Fruit fly (Drosophila melanogaster): Measurements from ENCODE around the gene Esyt2.

Gene Esyt2

DNA sequence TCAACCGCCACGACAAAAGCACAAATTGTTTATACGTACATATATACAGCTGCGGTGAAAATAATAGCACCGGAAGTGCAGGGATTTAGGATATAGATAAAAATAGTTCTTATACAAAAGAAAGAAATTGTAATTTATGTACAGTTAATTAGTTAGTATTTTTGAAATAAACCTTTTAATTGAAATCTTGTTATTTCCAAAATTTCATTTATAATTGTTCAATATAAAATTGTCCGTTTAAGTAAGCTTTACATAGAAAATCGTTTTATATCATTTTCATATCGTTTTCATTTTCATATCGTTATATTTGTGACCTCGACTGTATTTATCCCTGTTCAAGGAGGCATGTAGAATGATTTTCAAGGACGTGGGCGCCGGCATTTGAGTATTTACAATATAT is 29.6 kb downstream of the Esyt2 start:
- TF ChIP-seq bab1 (GFP tag; optimal IDR thresholded peaks at IDR 0.05) (no peak), CG33017 (tag; optimal IDR thresholded peaks at IDR 0.05) (peak; percentile 61), cnc (optimal IDR thresholded peaks at IDR 0.05) (no peak), CG11617 (GFP tag; optimal IDR thresholded peaks at IDR 0.05) (peak; percentile 45), Crg-1 (GFP tag; optimal IDR thresholded peaks at IDR 0.05) (no peak), ovo (GFP tag; optimal IDR thresholded peaks at IDR 0.05) (no peak), CG14711 (tag; optimal IDR thresholded peaks at IDR 0.05) (peak; percentile 38), CG7045 (GFP tag; optimal IDR thresholded peaks at IDR 0.05) (peak; percentile 82), tj (GFP tag; optimal IDR thresholded peaks at IDR 0.05) (no peak), kay (GFP tag; ENCODE audit: borderline replicate concordance) (no peak), CG1620 (GFP tag; optimal IDR thresholded peaks at IDR 0.05) (no peak), Clk (GFP tag; optimal IDR thresholded peaks at IDR 0.05) (no peak), CG12768 (GFP tag; optimal IDR thresholded peaks at IDR 0.05) (peak; percentile 16), CG7101 (tag; optimal IDR thresholded peaks at IDR 0.05) (peak; percentile 54), Hr96 (GFP tag; optimal IDR thresholded peaks at IDR 0.05) (no peak), Mnt (GFP tag; optimal IDR thresholded peaks at IDR 0.05) (no peak)

DNA sequence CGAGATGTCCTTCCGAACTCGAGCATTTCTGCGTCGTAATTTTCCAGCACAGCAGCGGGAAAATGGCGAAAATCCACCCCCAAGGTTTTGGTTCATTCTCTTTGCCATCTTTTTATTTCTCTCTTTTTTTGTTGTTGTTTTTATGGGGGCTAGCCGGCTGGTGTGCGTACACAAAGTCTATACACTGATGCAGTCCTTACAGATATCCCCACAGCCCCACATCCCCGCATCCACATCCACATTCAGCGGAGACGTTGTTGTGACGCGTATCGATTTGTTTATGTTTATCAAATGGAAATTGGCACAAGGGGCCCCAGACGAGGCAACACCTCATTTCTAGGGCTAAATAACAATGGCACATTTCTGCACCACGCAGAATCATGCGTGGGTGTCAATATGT is 30.6 kb downstream of the Esyt2 start:
- TF ChIP-seq CG14711 (tag; optimal IDR thresholded peaks at IDR 0.05) (no peak), pad (GFP tag; optimal IDR thresholded peaks at IDR 0.05) (no peak), CG12768 (GFP tag; optimal IDR thresholded peaks at IDR 0.05) (no peak), CG33017 (tag; optimal IDR thresholded peaks at IDR 0.05) (no peak), Mnt (GFP tag; optimal IDR thresholded peaks at IDR 0.05) (no peak), CG7101 (tag; optimal IDR thresholded peaks at IDR 0.05) (no peak), tj (GFP tag; optimal IDR thresholded peaks at IDR 0.05) (no peak), Hr96 (GFP tag; optimal IDR thresholded peaks at IDR 0.05) (no peak), Crg-1 (GFP tag; optimal IDR thresholded peaks at IDR 0.05) (no peak), ovo (GFP tag; optimal IDR thresholded peaks at IDR 0.05) (no peak)

DNA sequence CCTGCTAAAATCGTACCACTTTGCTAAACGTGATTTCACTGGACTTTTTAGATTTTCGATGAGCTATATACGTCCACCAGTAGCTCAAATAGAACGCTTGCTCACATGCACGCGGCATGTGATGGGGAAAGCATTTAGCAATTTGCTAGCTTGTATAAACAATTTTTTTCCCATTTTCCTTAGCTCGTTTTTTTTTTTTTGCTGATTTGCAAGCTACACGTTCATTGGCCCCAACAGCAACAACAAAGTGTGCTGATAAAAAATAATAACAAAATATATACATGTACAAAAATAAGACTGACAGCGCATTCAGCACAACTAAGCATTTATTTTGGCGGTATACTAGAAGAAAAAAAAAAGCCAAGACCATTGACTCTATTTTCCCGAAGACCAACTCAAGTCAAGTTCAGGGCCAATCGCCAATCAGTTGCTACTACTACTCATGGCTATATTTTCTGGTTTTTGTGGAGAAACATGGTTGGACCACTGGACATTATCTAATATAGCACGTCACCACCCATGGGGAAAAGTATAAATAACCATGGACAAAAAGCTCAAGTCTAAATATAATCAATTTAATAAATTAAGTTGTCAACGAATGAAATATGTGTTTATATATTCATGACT is 31.4 kb downstream of the Esyt2 start:
- TF ChIP-seq Hr96 (GFP tag; optimal IDR thresholded peaks at IDR 0.05), result no peak
- TF ChIP-seq Clk (GFP tag; optimal IDR thresholded peaks at IDR 0.05), result no peak
- no peak for TF ChIP-seq CG14711 (tag; optimal IDR thresholded peaks at IDR 0.05)
- no peak for TF ChIP-seq ovo (GFP tag; optimal IDR thresholded peaks at IDR 0.05)
- no peak for TF ChIP-seq pad (GFP tag; optimal IDR thresholded peaks at IDR 0.05)
- no peak for TF ChIP-seq CG7101 (tag; optimal IDR thresholded peaks at IDR 0.05)
- no peak for TF ChIP-seq CG1620 (GFP tag; optimal IDR thresholded peaks at IDR 0.05)
- TF ChIP-seq CG12768 (GFP tag; optimal IDR thresholded peaks at IDR 0.05), result peak; percentile 49
- peak; percentile 89 for TF ChIP-seq kay (GFP tag; ENCODE audit: borderline replicate concordance)
- no peak for TF ChIP-seq CG33017 (tag; optimal IDR thresholded peaks at IDR 0.05)
- TF ChIP-seq cic (GFP tag; optimal IDR thresholded peaks at IDR 0.05), result peak; percentile 54
- no peak for TF ChIP-seq CG11617 (GFP tag; optimal IDR thresholded peaks at IDR 0.05)
- TF ChIP-seq Crg-1 (GFP tag; optimal IDR thresholded peaks at IDR 0.05), result no peak
- TF ChIP-seq CG7045 (GFP tag; optimal IDR thresholded peaks at IDR 0.05), result no peak
- no peak for TF ChIP-seq CG5204 (GFP tag; optimal IDR thresholded peaks at IDR 0.05)
- no peak for TF ChIP-seq bab1 (GFP tag; optimal IDR thresholded peaks at IDR 0.05)
- TF ChIP-seq Mnt (GFP tag; optimal IDR thresholded peaks at IDR 0.05), result peak; percentile 26
- TF ChIP-seq tj (GFP tag; optimal IDR thresholded peaks at IDR 0.05), result peak; percentile 97
- no peak for TF ChIP-seq toe (GFP tag; optimal IDR thresholded peaks at IDR 0.05)

DNA sequence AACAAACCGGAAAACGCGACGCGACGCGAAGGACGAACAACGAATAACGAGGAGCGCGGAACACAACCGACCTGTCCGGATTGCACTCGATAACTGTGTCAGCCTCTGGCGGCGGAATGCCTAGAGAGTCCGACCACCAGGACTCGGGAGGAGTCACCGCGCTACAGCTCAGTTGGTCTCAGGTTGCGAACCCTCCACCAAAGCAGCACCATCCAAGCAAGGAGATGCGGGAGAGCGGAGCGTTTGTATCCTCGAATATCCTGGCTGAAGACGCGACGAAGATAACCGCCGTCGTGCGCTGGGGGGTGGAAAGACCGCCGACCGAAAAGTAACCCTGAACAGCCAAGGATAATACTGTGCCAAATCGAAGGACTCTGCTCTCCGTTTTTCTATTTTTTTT is 32.8 kb downstream of the Esyt2 start:
- TF ChIP-seq ovo (GFP tag; optimal IDR thresholded peaks at IDR 0.05) (no peak), CG14711 (tag; optimal IDR thresholded peaks at IDR 0.05) (no peak), Clk (GFP tag; optimal IDR thresholded peaks at IDR 0.05) (no peak), CG7101 (tag; optimal IDR thresholded peaks at IDR 0.05) (no peak), kay (GFP tag; ENCODE audit: borderline replicate concordance) (no peak), Crg-1 (GFP tag; optimal IDR thresholded peaks at IDR 0.05) (no peak), CG11617 (GFP tag; optimal IDR thresholded peaks at IDR 0.05) (no peak), cic (GFP tag; optimal IDR thresholded peaks at IDR 0.05) (no peak), Mnt (GFP tag; optimal IDR thresholded peaks at IDR 0.05) (no peak), CG5204 (GFP tag; optimal IDR thresholded peaks at IDR 0.05) (no peak), CG12768 (GFP tag; optimal IDR thresholded peaks at IDR 0.05) (no peak), tj (GFP tag; optimal IDR thresholded peaks at IDR 0.05) (no peak), CG1620 (GFP tag; optimal IDR thresholded peaks at IDR 0.05) (no peak), CG33017 (tag; optimal IDR thresholded peaks at IDR 0.05) (no peak), bab1 (GFP tag; optimal IDR thresholded peaks at IDR 0.05) (no peak), toe (GFP tag; optimal IDR thresholded peaks at IDR 0.05) (no peak)

DNA sequence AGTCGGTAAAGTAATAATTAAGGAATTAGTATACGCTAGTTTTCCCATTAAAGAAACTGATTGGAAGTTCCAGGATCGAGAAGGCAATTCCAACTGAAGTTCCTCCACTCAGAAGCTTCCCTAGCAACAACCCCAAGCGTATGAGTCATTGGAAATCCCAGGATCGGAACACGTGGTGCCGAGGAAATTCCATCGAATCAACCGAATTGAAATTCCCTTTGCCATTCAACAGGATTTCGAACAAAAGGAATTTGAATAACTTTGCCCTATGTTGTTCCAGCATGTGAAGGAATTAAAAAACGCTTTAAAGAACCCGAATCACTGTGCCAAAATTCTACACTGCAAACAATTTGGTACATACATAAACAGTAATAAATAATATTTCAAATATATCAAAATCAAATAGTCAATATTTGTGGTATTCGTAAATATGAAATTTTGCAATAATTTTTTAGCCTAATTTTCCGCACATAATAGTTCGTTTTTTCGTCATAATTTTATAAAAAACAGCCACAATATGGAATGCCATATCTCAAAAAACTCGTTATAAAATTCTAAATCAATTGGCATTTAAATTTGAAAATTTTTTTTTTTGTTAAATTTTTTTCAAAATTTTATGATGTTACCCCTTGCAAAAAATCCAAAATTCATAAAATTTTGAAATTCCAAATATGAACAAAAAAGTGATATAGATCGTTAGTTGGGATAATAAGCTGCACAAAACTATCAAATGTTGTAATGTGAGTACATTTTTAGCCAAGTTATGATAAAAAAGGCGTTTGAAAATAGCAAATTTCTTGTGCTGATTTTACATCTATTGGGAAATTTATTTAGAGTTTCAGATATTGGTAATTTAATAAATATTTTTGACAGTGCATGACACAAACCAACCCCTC is 35.8 kb downstream of the Esyt2 start:
- TF ChIP-seq Hr96 (GFP tag; optimal IDR thresholded peaks at IDR 0.05), result no peak
- TF ChIP-seq cnc (optimal IDR thresholded peaks at IDR 0.05), result no peak
- no peak for TF ChIP-seq CG1620 (GFP tag; optimal IDR thresholded peaks at IDR 0.05)
- no peak for TF ChIP-seq Mnt (GFP tag; optimal IDR thresholded peaks at IDR 0.05)

DNA sequence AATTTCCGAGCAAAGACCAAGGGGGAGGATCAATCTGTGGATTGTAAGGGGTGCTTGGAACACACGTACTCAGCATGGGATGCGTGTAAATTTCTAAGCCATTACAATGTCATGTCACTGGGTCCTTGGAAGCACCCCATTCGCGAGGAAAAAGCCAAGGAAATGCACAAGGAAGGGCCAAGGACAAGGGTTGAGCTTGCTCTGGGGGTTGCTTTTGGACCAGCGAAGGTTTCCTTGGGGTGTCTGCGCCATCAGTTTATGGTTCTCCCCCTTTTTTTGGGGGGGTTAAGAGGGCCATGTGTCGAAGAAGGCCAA is 36.4 kb downstream of the Esyt2 start:
- TF ChIP-seq CG14711 (tag; optimal IDR thresholded peaks at IDR 0.05) (no peak), ovo (GFP tag; optimal IDR thresholded peaks at IDR 0.05) (no peak), cic (GFP tag; optimal IDR thresholded peaks at IDR 0.05) (no peak), CG7045 (GFP tag; optimal IDR thresholded peaks at IDR 0.05) (no peak), bab1 (GFP tag; optimal IDR thresholded peaks at IDR 0.05) (no peak), CG1620 (GFP tag; optimal IDR thresholded peaks at IDR 0.05) (no peak), kay (GFP tag; ENCODE audit: borderline replicate concordance) (no peak), Mnt (GFP tag; optimal IDR thresholded peaks at IDR 0.05) (no peak), pad (GFP tag; optimal IDR thresholded peaks at IDR 0.05) (no peak), CG12768 (GFP tag; optimal IDR thresholded peaks at IDR 0.05) (no peak), Crg-1 (GFP tag; optimal IDR thresholded peaks at IDR 0.05) (no peak), CG7101 (tag; optimal IDR thresholded peaks at IDR 0.05) (no peak), Hr96 (GFP tag; optimal IDR thresholded peaks at IDR 0.05) (no peak), toe (GFP tag; optimal IDR thresholded peaks at IDR 0.05) (no peak), CG33017 (tag; optimal IDR thresholded peaks at IDR 0.05) (no peak), cnc (optimal IDR thresholded peaks at IDR 0.05) (no peak), CG5204 (GFP tag; optimal IDR thresholded peaks at IDR 0.05) (no peak), CG11617 (GFP tag; optimal IDR thresholded peaks at IDR 0.05) (no peak), tj (GFP tag; optimal IDR thresholded peaks at IDR 0.05) (no peak)
